Worm (Caenorhabditis elegans): Measurements from ENCODE around the gene dre-1.
A peak's percentile ranks its signal among the peaks of the same experiment; 100 is the strongest.

Gene dre-1

ce11 chrV:6554308-6554707 is 8.0 kb upstream of the dre-1 start, which contains the start of gene K04A8.19:
K04A8.19 (minus strand) TSS chrV:6554408.
- no peak for TF ChIP-seq nhr-28 (tag; optimal IDR thresholded peaks at IDR 0.05)
- no peak for TF ChIP-seq elt-2 (tag; optimal IDR thresholded peaks at IDR 0.05)
- TF ChIP-seq efl-3 (GFP tag; optimal IDR thresholded peaks at IDR 0.05), result no peak

- TF ChIP-seq lsy-2 (tag; optimal IDR thresholded peaks at IDR 0.05) (no peak), ceh-8 (GFP tag; optimal IDR thresholded peaks at IDR 0.05) (no peak), blmp-1 (tag; optimal IDR thresholded peaks at IDR 0.05) (no peak), unc-62 (GFP tag; optimal IDR thresholded peaks at IDR 0.05) (no peak), alr-1 (tag; optimal IDR thresholded peaks at IDR 0.05; ENCODE audit: borderline replicate concordance) (no peak), mep-1 (tag; optimal IDR thresholded peaks at IDR 0.05) (peak; percentile 52), mab-9 (GFP tag; IDR thresholded peaks at IDR 0.05) (no peak), zag-1 (tag; optimal IDR thresholded peaks at IDR 0.05) (no peak), nhr-85 (tag) (no peak), egl-27 (tag; optimal IDR thresholded peaks at IDR 0.05) (no peak), pqm-1 (tag; optimal IDR thresholded peaks at IDR 0.05) (no peak), ztf-4 (tag; optimal IDR thresholded peaks at IDR 0.05) (no peak), aly-2 (tag; optimal IDR thresholded peaks at IDR 0.05) (no peak), swsn-7 (tag; optimal IDR thresholded peaks at IDR 0.05) (peak; percentile 24), lin-15B (tag; optimal IDR thresholded peaks at IDR 0.05) (no peak), ces-1 (GFP tag; optimal IDR thresholded peaks at IDR 0.05) (no peak), rnt-1 (tag; optimal IDR thresholded peaks at IDR 0.05) (peak; percentile 45), Y116A8C.19 (tag; optimal IDR thresholded peaks at IDR 0.05; ENCODE audit: borderline replicate concordance) (no peak), nhr-12 (tag; optimal IDR thresholded peaks at IDR 0.05) (no peak), unc-30 (tag; optimal IDR thresholded peaks at IDR 0.05) (no peak), hlh-4 (tag; optimal IDR thresholded peaks at IDR 0.05) (no peak), C34B4.2 (tag; optimal IDR thresholded peaks at IDR 0.05) (no peak), irx-1 (tag; optimal IDR thresholded peaks at IDR 0.05) (peak; percentile 27), mef-2 (tag; optimal IDR thresholded peaks at IDR 0.05) (no peak), C16A3.4 (tag; optimal IDR thresholded peaks at IDR 0.05) (peak; percentile 28), nhr-77 (tag; optimal IDR thresholded peaks at IDR 0.05) (peak; percentile 28), nhr-71 (tag; optimal IDR thresholded peaks at IDR 0.05) (no peak), ztf-11 (tag; optimal IDR thresholded peaks at IDR 0.05) (no peak), nhr-76 (tag; optimal IDR thresholded peaks at IDR 0.05) (no peak), efl-1 (optimal IDR thresholded peaks at IDR 0.05) (peak; percentile 18 to 36), efl-1 (GFP tag; optimal IDR thresholded peaks at IDR 0.05 in 1 of 2) (peak in 1 of 2 experiments; percentile 94), vab-15 (tag; optimal IDR thresholded peaks at IDR 0.05) (no peak), ets-5 (GFP tag; IDR thresholded peaks at IDR 0.05) (no peak), egl-13 (tag; optimal IDR thresholded peaks at IDR 0.05) (no peak), hpl-2 (GFP tag; optimal IDR thresholded peaks at IDR 0.05) (no peak), unc-86 (tag; optimal IDR thresholded peaks at IDR 0.05) (no peak), F16B12.6 (tag; optimal IDR thresholded peaks at IDR 0.05) (no peak), mdl-1 (tag; optimal IDR thresholded peaks at IDR 0.05) (peak in 1 of 2 experiments; percentile 42), tlp-1 (tag; optimal IDR thresholded peaks at IDR 0.05) (no peak), nhr-84 (tag; optimal IDR thresholded peaks at IDR 0.05) (no peak), unc-98 (GFP tag; IDR thresholded peaks at IDR 0.05) (no peak), pax-3 (tag; optimal IDR thresholded peaks at IDR 0.05) (no peak), elt-3 (tag; optimal IDR thresholded peaks at IDR 0.05) (peak in 1 of 6 experiments; percentile 10), C04F5.9 (tag; optimal IDR thresholded peaks at IDR 0.05) (no peak), nhr-19 (GFP tag; conservative IDR thresholded peaks at IDR 0.05) (peak; percentile 44), snu-23 (GFP tag; optimal IDR thresholded peaks at IDR 0.05) (peak; percentile 42), skn-1 (tag; optimal IDR thresholded peaks at IDR 0.05) (no peak), nhr-20 (tag; optimal IDR thresholded peaks at IDR 0.05) (peak; percentile 47), isw-1 (GFP tag; IDR thresholded peaks at IDR 0.05) (no peak)
Observed at ce11 chrV:6551707-6552390, 5.5 kb upstream of the dre-1 start, which contains the start of gene twk-10. twk-10 (plus strand) TSS chrV:6552340.
